Worm (Caenorhabditis elegans) whole organism, L3 larva: ENCODE results near the gene lbp-8.

Experiments
- aly-2 ChIP-seq: fragments of 150-350 bp; optimal IDR thresholded peaks from 2 replicates; lab custom pipeline; 2014; ENCODE audit warnings: missing biosample characterization, missing genetic modification characterization
- ceh-28 ChIP-seq: fragments of 150-350 bp; optimal IDR thresholded peaks from 2 replicates; lab custom pipeline; 2014; ENCODE audit warnings: missing biosample characterization, missing genetic modification reagents, missing genetic modification characterization
- elt-1 ChIP-seq: fragments of 150-350 bp; optimal IDR thresholded peaks from 2 replicates; lab custom pipeline; 2014; ENCODE audit warnings: missing biosample characterization, missing genetic modification characterization
- eor-1 ChIP-seq, 2 experiments: fragments of 150-350 bp; optimal IDR thresholded peaks; 2 replicates each; lab custom pipeline; 2014 to 2018; ENCODE audit warnings: missing biosample characterization in 2 of 2, missing genetic modification characterization in 2 of 2
- jun-1 ChIP-seq: fragments of 150-350 bp; optimal IDR thresholded peaks from 2 replicates; lab custom pipeline; 2014; ENCODE audit warnings: missing biosample characterization, missing genetic modification reagents, missing genetic modification characterization
- nhr-12 ChIP-seq: fragments of 150-350 bp; optimal IDR thresholded peaks from 2 replicates; lab custom pipeline; 2014; ENCODE audit warnings: missing biosample characterization, missing genetic modification characterization
- nhr-28 ChIP-seq: fragments of 150-350 bp; optimal IDR thresholded peaks from 2 replicates; lab custom pipeline; 2014; ENCODE audit warnings: missing biosample characterization, missing genetic modification characterization
- unc-39 ChIP-seq: sonication (generic microtip); optimal IDR thresholded peaks from 4 replicates; lab custom pipeline; 2017; ENCODE audit warnings: missing biosample characterization, missing genetic modification characterization
- ztf-4 ChIP-seq: fragments of 150-350 bp; optimal IDR thresholded peaks from 2 replicates; lab custom pipeline; 2014; ENCODE audit warnings: missing biosample characterization, missing genetic modification characterization

- TF ChIP-seq unc-39 (no peak), eor-1 (tag; optimal IDR thresholded peaks at IDR 0.05; lab: Kevin White, UChicago) (no peak), ceh-28 (tag; lab: Kevin White, UChicago) (no peak), elt-1 (tag; lab: Kevin White, UChicago) (no peak), nhr-12 (tag; lab: Kevin White, UChicago) (no peak), ztf-4 (no peak), jun-1 (no peak), nhr-28 (tag; lab: Kevin White, UChicago) (no peak), aly-2 (no peak)
Observed at ce11 chrV:13887358-13887757, 3.2 kb upstream of the lbp-8 start, which contains the start of gene srsx-19.
